Worm (Caenorhabditis elegans) whole organism, late embryonic: Measurements from ENCODE around the gene klp-18.
A peak's percentile ranks its signal among the peaks of the same experiment; 100 is the strongest.

Source experiments
- C08G9.2 ChIP-seq: sonication (generic microtip); optimal IDR thresholded peaks from 2 replicates; lab custom pipeline; 2016; ENCODE audit warnings: mild to moderate bottlenecking, missing genetic modification characterization, moderate library complexity, missing compliant biosample characterization
- C38D4.7 ChIP-seq: fragments of 200-800 bp; sonication (Bioruptor generic); optimal IDR thresholded peaks from 2 replicates; lab custom pipeline; 2018; ENCODE audit warnings: mild to moderate bottlenecking, missing genetic modification characterization, moderate library complexity, missing compliant biosample characterization
- ahr-1 ChIP-seq: sonication (generic microtip); optimal IDR thresholded peaks from 2 replicates; lab custom pipeline; 2016; ENCODE audit warnings: missing genetic modification characterization, missing compliant biosample characterization
- ama-1 ChIP-seq: fragments of 150-350 bp; optimal IDR thresholded peaks from 2 replicates; lab custom pipeline; 2014
- ceh-14 ChIP-seq: sonication (generic microtip); optimal IDR thresholded peaks from 2 replicates; lab custom pipeline; 2016; ENCODE audit warnings: missing genotype, missing genetic modification characterization, missing compliant biosample characterization
- ceh-18 ChIP-seq: sonication (generic microtip); optimal IDR thresholded peaks from 2 replicates; lab custom pipeline; 2016; ENCODE audit warnings: missing genetic modification characterization, missing compliant biosample characterization
- ceh-19 ChIP-seq: fragments of 200-800 bp; sonication (Bioruptor generic); optimal IDR thresholded peaks from 2 replicates; lab custom pipeline; 2018; ENCODE audit warnings: mild to moderate bottlenecking, missing genetic modification characterization, missing compliant biosample characterization
- ceh-2 ChIP-seq: sonication (generic microtip); optimal IDR thresholded peaks from 2 replicates; lab custom pipeline; 2016; ENCODE audit warnings: missing genotype, missing genetic modification characterization, missing compliant biosample characterization
- ceh-24 ChIP-seq: sonication (generic microtip); optimal IDR thresholded peaks from 2 replicates; lab custom pipeline; 2016; ENCODE audit warnings: mild to moderate bottlenecking, missing genetic modification characterization, missing compliant biosample characterization
- ceh-31 ChIP-seq: sonication (generic microtip); optimal IDR thresholded peaks from 2 replicates; lab custom pipeline; 2016; ENCODE audit warnings: missing genetic modification characterization, missing compliant biosample characterization
- ceh-34 ChIP-seq: sonication (generic microtip); optimal IDR thresholded peaks from 2 replicates; lab custom pipeline; 2016; ENCODE audit warnings: mild to moderate bottlenecking, missing genetic modification characterization, missing compliant biosample characterization
- ceh-45 ChIP-seq: fragments of 200-800 bp; sonication (Bioruptor generic); IDR thresholded peaks from 2 replicates; pipeline ENCODE4 v1.3.6; 2022; ENCODE audit warnings: missing genetic modification reagents, missing genetic modification characterization, missing compliant biosample characterization
- ceh-48 ChIP-seq: sonication (generic microtip); optimal IDR thresholded peaks from 2 replicates; lab custom pipeline; 2016; ENCODE audit warnings: missing genetic modification characterization, inconsistent platforms, missing compliant biosample characterization
- che-1 ChIP-seq: sonication (generic microtip); optimal IDR thresholded peaks from 2 replicates; lab custom pipeline; 2016; ENCODE audit warnings: mild to moderate bottlenecking, missing genetic modification characterization, missing compliant biosample characterization
- dmd-4 ChIP-seq: sonication (generic microtip); optimal IDR thresholded peaks from 2 replicates; lab custom pipeline; 2016; ENCODE audit warnings: borderline replicate concordance, missing genetic modification characterization, missing compliant biosample characterization
- elt-2 ChIP-seq: sonication (generic microtip); optimal IDR thresholded peaks from 2 replicates; lab custom pipeline; 2016; ENCODE audit warnings: missing genetic modification reagents, missing genetic modification characterization, missing compliant biosample characterization
- elt-4 ChIP-seq: sonication (generic microtip); optimal IDR thresholded peaks from 2 replicates; lab custom pipeline; 2016; ENCODE audit warnings: missing genetic modification characterization, missing compliant biosample characterization
- fax-1 ChIP-seq: sonication (generic microtip); optimal IDR thresholded peaks from 2 replicates; lab custom pipeline; 2016; ENCODE audit warnings: missing genotype, missing genetic modification characterization, missing compliant biosample characterization
- fkh-6 ChIP-seq: sonication (generic microtip); optimal IDR thresholded peaks from 2 replicates; lab custom pipeline; 2016; ENCODE audit warnings: missing genetic modification characterization, missing compliant biosample characterization
- hlh-30 ChIP-seq: sonication (generic microtip); optimal IDR thresholded peaks from 2 replicates; lab custom pipeline; 2017; ENCODE audit warnings: antibody characterized with exemption, missing genetic modification characterization, missing compliant biosample characterization; ENCODE audit not compliant: insufficient read depth
- hlh-8 ChIP-seq: sonication (generic microtip); optimal IDR thresholded peaks from 2 replicates; lab custom pipeline; 2016; ENCODE audit warnings: missing genotype, missing genetic modification characterization, missing compliant biosample characterization
- lim-6 ChIP-seq: sonication (generic microtip); optimal IDR thresholded peaks from 2 replicates; lab custom pipeline; 2016; ENCODE audit warnings: missing genetic modification characterization, missing compliant biosample characterization
- lin-11 ChIP-seq: fragments of 200-800 bp; sonication (Bioruptor generic); optimal IDR thresholded peaks from 2 replicates; lab custom pipeline; 2018; ENCODE audit warnings: mild to moderate bottlenecking, missing genetic modification characterization, missing compliant biosample characterization
- madf-2 ChIP-seq: sonication (generic microtip); optimal IDR thresholded peaks from 2 replicates; lab custom pipeline; 2017; ENCODE audit warnings: missing genetic modification characterization, missing compliant biosample characterization
- mec-3 ChIP-seq: sonication (generic microtip); optimal IDR thresholded peaks from 2 replicates; lab custom pipeline; 2016; ENCODE audit warnings: borderline replicate concordance, missing genetic modification characterization, missing compliant biosample characterization
- nfya-1 ChIP-seq: sonication (generic microtip); optimal IDR thresholded peaks from 2 replicates; lab custom pipeline; 2017; ENCODE audit warnings: missing genetic modification characterization, mild to moderate bottlenecking, missing compliant biosample characterization, antibody characterized with exemption, moderate library complexity
- npax-4 ChIP-seq: sonication (generic microtip); optimal IDR thresholded peaks from 2 replicates; lab custom pipeline; 2016; ENCODE audit warnings: missing genetic modification characterization, missing compliant biosample characterization
- pag-3 ChIP-seq: sonication (generic microtip); optimal IDR thresholded peaks from 2 replicates; lab custom pipeline; 2016; ENCODE audit warnings: missing compliant biosample characterization, missing genetic modification characterization, borderline replicate concordance
- pat-9 ChIP-seq: fragments of 200-800 bp; sonication (Bioruptor generic); optimal IDR thresholded peaks from 2 replicates; lab custom pipeline; 2018; ENCODE audit warnings: mild to moderate bottlenecking, missing genetic modification characterization, moderate library complexity, missing compliant biosample characterization
- pha-2 ChIP-seq: sonication (generic microtip); optimal IDR thresholded peaks from 2 replicates; lab custom pipeline; 2017; ENCODE audit warnings: mild to moderate bottlenecking, missing genetic modification characterization, missing compliant biosample characterization
- pha-4 ChIP-seq: fragments of 150-350 bp; optimal IDR thresholded peaks from 2 replicates; lab custom pipeline; 2018; ENCODE audit warnings: missing biosample characterization, missing genetic modification reagents, missing genetic modification characterization
- sdc-2 ChIP-seq: sonication (generic microtip); optimal IDR thresholded peaks from 2 replicates; lab custom pipeline; 2016; ENCODE audit warnings: missing genotype, missing genetic modification characterization, missing compliant biosample characterization
- sox-2 ChIP-seq: fragments of 200-800 bp; sonication (Bioruptor generic); IDR thresholded peaks from 2 replicates; pipeline ENCODE4 v1.3.6; 2022; ENCODE audit warnings: missing genetic modification reagents, missing genetic modification characterization, missing compliant biosample characterization
- sox-4 ChIP-seq: sonication (generic microtip); optimal IDR thresholded peaks from 2 replicates; lab custom pipeline; 2017; ENCODE audit warnings: mild to moderate bottlenecking, missing genetic modification characterization, inconsistent platforms, missing compliant biosample characterization
- syd-9 ChIP-seq: sonication (generic microtip); optimal IDR thresholded peaks from 2 replicates; lab custom pipeline; 2016; ENCODE audit warnings: mild to moderate bottlenecking, missing genetic modification characterization, moderate library complexity, missing compliant biosample characterization
- tbx-2 ChIP-seq: sonication (generic microtip); optimal IDR thresholded peaks from 2 replicates; lab custom pipeline; 2016; ENCODE audit warnings: missing genetic modification characterization, missing compliant biosample characterization
- tbx-7 ChIP-seq: sonication (generic microtip); optimal IDR thresholded peaks from 2 replicates; lab custom pipeline; 2016; ENCODE audit warnings: missing genotype, missing genetic modification characterization, missing compliant biosample characterization
- ttx-3 ChIP-seq: sonication (generic microtip); optimal IDR thresholded peaks from 2 replicates; lab custom pipeline; 2016; ENCODE audit warnings: missing genetic modification reagents, missing genetic modification characterization, missing compliant biosample characterization
- unc-42 ChIP-seq: sonication (generic microtip); optimal IDR thresholded peaks from 2 replicates; lab custom pipeline; 2016; ENCODE audit warnings: missing genotype, missing genetic modification characterization, missing compliant biosample characterization
- unc-55 ChIP-seq: sonication (generic microtip); optimal IDR thresholded peaks from 2 replicates; lab custom pipeline; 2017; ENCODE audit warnings: missing biosample characterization, missing genetic modification reagents, missing genetic modification characterization
- unc-86 ChIP-seq: sonication (generic microtip); optimal IDR thresholded peaks from 2 replicates; lab custom pipeline; 2016; ENCODE audit warnings: missing genetic modification characterization, missing compliant biosample characterization
- ztf-16 ChIP-seq: sonication (generic microtip); optimal IDR thresholded peaks from 2 replicates; lab custom pipeline; 2017; ENCODE audit warnings: missing genetic modification characterization, missing compliant biosample characterization

The klp-18 gene

DNA sequence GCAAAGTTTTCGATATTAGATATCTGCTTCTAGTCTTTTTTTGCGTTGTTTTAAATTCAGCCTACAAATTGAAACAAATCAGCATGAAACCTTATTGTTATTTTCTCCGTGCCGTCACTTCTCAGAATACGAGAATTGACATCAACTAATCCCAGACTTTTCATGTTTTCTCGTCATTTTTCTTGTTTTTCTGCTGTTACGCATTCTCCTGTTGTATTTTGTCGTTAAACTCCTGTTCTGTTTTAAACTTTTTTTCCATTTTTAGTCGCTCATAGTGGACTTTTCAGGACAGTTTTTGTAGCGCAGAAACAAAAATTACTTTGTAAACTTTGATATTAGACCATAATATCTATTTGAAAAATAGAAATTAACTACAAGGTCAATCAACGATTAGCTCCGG lies 17.8 kb upstream of the klp-18 start:
- no peak for TF ChIP-seq ceh-48 (tag; lab: Kevin White, UChicago)
- TF ChIP-seq lim-6 (tag; lab: Kevin White, UChicago) = no peak
- TF ChIP-seq pat-9 = no peak
- no peak for TF ChIP-seq sdc-2 (tag; lab: Kevin White, UChicago)
- no peak for TF ChIP-seq sox-4 (tag; lab: Kevin White, UChicago)
- TF ChIP-seq elt-4 (tag; lab: Kevin White, UChicago) = no peak
- TF ChIP-seq hlh-8 (tag; lab: Kevin White, UChicago) = no peak
- TF ChIP-seq lin-11 (tag; lab: Kevin White, UChicago) = no peak

DNA sequence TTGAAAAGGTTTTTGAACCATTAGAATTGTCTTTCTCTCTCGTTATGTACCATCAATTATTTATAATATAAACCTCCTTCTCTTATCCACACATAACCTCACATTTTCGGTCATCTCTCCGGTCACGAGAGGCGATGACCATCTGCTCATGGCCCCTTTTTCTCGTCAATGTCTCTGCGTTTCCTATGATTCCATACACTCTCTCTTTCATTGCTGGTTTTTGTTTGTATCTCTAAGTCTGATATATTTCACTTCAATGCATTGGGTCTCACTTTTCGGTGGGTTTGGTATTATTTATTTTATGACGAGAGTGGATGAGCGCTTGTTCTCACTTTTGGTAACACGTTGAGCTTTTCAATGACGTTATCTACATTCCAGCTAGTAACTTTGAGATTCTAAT lies 17.0 kb upstream of the klp-18 start:
- TF ChIP-seq pag-3 (tag; lab: Kevin White, UChicago) = no peak
- no peak for TF ChIP-seq syd-9 (tag; lab: Kevin White, UChicago)
- TF ChIP-seq ceh-14 (tag; lab: Kevin White, UChicago) = no peak
- TF ChIP-seq che-1 (tag; lab: Kevin White, UChicago) = no peak
- TF ChIP-seq ahr-1 (tag; lab: Kevin White, UChicago) = no peak
- no peak for TF ChIP-seq ceh-18
- no peak for TF ChIP-seq tbx-7 (tag; lab: Kevin White, UChicago)
- no peak for TF ChIP-seq sox-4 (tag; lab: Kevin White, UChicago)
- no peak for TF ChIP-seq fax-1
- no peak; the same call in 1 of the 2 replicates for TF ChIP-seq sox-2 (GFP tag; lab: Robert Waterston, UW)
- peak; percentile 64 for TF ChIP-seq nfya-1 (tag; lab: Kevin White, UChicago)
- no peak for TF ChIP-seq sdc-2 (tag; lab: Kevin White, UChicago)
- peak; percentile 35 for TF ChIP-seq ceh-34 (tag; lab: Kevin White, UChicago)
- TF ChIP-seq C08G9.2 (tag; lab: Kevin White, UChicago) = no peak
- TF ChIP-seq ama-1 = no peak
- peak; percentile 7 for TF ChIP-seq elt-2
- no peak for TF ChIP-seq tbx-2 (tag; lab: Kevin White, UChicago)
- no peak for TF ChIP-seq ceh-24
- TF ChIP-seq ceh-48 (tag; lab: Kevin White, UChicago) = no peak
- TF ChIP-seq unc-86 (tag; lab: Kevin White, UChicago) = no peak
- TF ChIP-seq npax-4 = no peak
- TF ChIP-seq ceh-31 (tag; lab: Kevin White, UChicago) = peak; percentile 53
- no peak for TF ChIP-seq pha-4
- no peak for TF ChIP-seq ttx-3
- TF ChIP-seq pha-2 (tag; lab: Kevin White, UChicago) = peak; percentile 63
- TF ChIP-seq hlh-30 = peak; percentile 94
- peak; percentile 4 for TF ChIP-seq ceh-2 (tag; lab: Kevin White, UChicago)
- no peak for TF ChIP-seq dmd-4
- no peak for TF ChIP-seq fkh-6 (tag; lab: Kevin White, UChicago)
- TF ChIP-seq C38D4.7 (GFP tag; lab: Kevin White, UChicago) = no peak
- no peak for TF ChIP-seq madf-2 (tag; lab: Kevin White, UChicago)
- no peak for TF ChIP-seq ztf-16
- peak; percentile 19 for TF ChIP-seq unc-42
- TF ChIP-seq ceh-19 (GFP tag; lab: Kevin White, UChicago) = no peak
- TF ChIP-seq pat-9 = no peak
- no peak for TF ChIP-seq mec-3 (tag; lab: Kevin White, UChicago)
- TF ChIP-seq unc-55 (GFP tag; lab: Kevin White, UChicago) = peak; percentile 7
- peak; percentile 20 for TF ChIP-seq hlh-8 (tag; lab: Kevin White, UChicago)
- no peak for TF ChIP-seq ceh-45 (GFP tag; lab: Robert Waterston, UW)
- no peak for TF ChIP-seq elt-4 (tag; lab: Kevin White, UChicago)
- TF ChIP-seq, all 69 proteins: peak for 10
